Worm (Caenorhabditis elegans) whole organism, L2 larva: ENCODE measurements around the gene mbk-2.

Experiments
- F13H6.1 ChIP-seq: sonication (generic microtip); optimal IDR thresholded peaks from 2 replicates; lab custom pipeline; 2016; ENCODE audit warnings: missing genetic modification characterization, missing compliant biosample characterization
- R02D3.7 ChIP-seq: fragments of 150-350 bp; optimal IDR thresholded peaks from 2 replicates; lab custom pipeline; 2014; ENCODE audit warnings: missing biosample characterization, missing genetic modification characterization
- Y55F3AM.14 ChIP-seq: fragments of 200-800 bp; sonication (Bioruptor generic); optimal IDR thresholded peaks from 2 replicates; lab custom pipeline; 2018; ENCODE audit warnings: mild to moderate bottlenecking, missing genetic modification characterization, missing compliant biosample characterization
- ZK546.5 ChIP-seq: sonication (generic microtip); optimal IDR thresholded peaks from 2 replicates; lab custom pipeline; 2017; ENCODE audit warnings: missing biosample characterization, missing genetic modification characterization
- aly-2 ChIP-seq: fragments of 150-350 bp; optimal IDR thresholded peaks from 2 replicates; lab custom pipeline; 2014; ENCODE audit warnings: missing biosample characterization, missing genetic modification characterization
- ama-1 ChIP-seq: fragments of 150-350 bp; optimal IDR thresholded peaks from 2 replicates; lab custom pipeline; 2018; ENCODE audit warnings: inconsistent platforms
- blmp-1 ChIP-seq: sonication (generic microtip); optimal IDR thresholded peaks from 2 replicates; lab custom pipeline; 2017; ENCODE audit warnings: missing genetic modification characterization, mild to moderate bottlenecking, missing compliant biosample characterization, antibody characterized with exemption, moderate library complexity; ENCODE audit not compliant: insufficient read depth
- ceh-16 ChIP-seq: fragments of 150-350 bp; optimal IDR thresholded peaks from 2 replicates; lab custom pipeline; 2014; ENCODE audit warnings: missing biosample characterization, missing genetic modification characterization
- crh-2 ChIP-seq: sonication (generic microtip); optimal IDR thresholded peaks from 2 replicates; lab custom pipeline; 2017; ENCODE audit warnings: missing biosample characterization, missing genetic modification characterization
- egl-27 ChIP-seq: sonication (generic microtip); optimal IDR thresholded peaks from 3 replicates; lab custom pipeline; 2017; ENCODE audit warnings: missing biosample characterization, missing genetic modification reagents, missing genetic modification characterization
- elt-3 ChIP-seq: sonication (generic microtip); optimal IDR thresholded peaks from 2 replicates; lab custom pipeline; 2017; ENCODE audit warnings: missing biosample characterization, missing genetic modification characterization
- lin-11 ChIP-seq: fragments of 150-350 bp; sonication (generic microtip); optimal IDR thresholded peaks from 2 replicates; lab custom pipeline; 2014; ENCODE audit warnings: missing biosample characterization, missing genetic modification characterization, inconsistent platforms, mixed read lengths
- lin-39 ChIP-seq: fragments of 150-350 bp; optimal IDR thresholded peaks from 2 replicates; lab custom pipeline; 2014; ENCODE audit warnings: missing biosample characterization, missing genetic modification reagents, missing genetic modification characterization
- lsy-2 ChIP-seq, 2 experiments: fragments of 150-350 bp in 1 of 2; sonication (generic microtip) in 1 of 2; optimal IDR thresholded peaks; 2 replicates each; lab custom pipeline; 2014 to 2017; ENCODE audit warnings: missing biosample characterization in 2 of 2, missing genetic modification characterization in 2 of 2
- mbf-1 ChIP-seq: sonication (generic microtip); optimal IDR thresholded peaks from 2 replicates; lab custom pipeline; 2017; ENCODE audit warnings: missing biosample characterization, missing genetic modification characterization
- mdl-1 ChIP-seq, 2 experiments: fragments of 150-350 bp in 1 of 2; sonication (generic microtip) in 1 of 2; optimal IDR thresholded peaks; 2 replicates each; lab custom pipeline; 2017; ENCODE audit warnings: missing biosample characterization in 2 of 2, missing genetic modification characterization in 2 of 2
- nhr-10 ChIP-seq: sonication (generic microtip); optimal IDR thresholded peaks from 2 replicates; lab custom pipeline; 2017; ENCODE audit warnings: missing biosample characterization, missing genetic modification characterization
- nhr-129 ChIP-seq: fragments of 150-350 bp; optimal IDR thresholded peaks from 2 replicates; lab custom pipeline; 2014; ENCODE audit warnings: missing biosample characterization, missing genetic modification characterization
- nhr-21 ChIP-seq: fragments of 150-350 bp; optimal IDR thresholded peaks from 2 replicates; lab custom pipeline; 2014; ENCODE audit warnings: missing biosample characterization, missing genetic modification characterization
- nhr-23 ChIP-seq: fragments of 150-350 bp; optimal IDR thresholded peaks from 2 replicates; lab custom pipeline; 2014; ENCODE audit warnings: missing biosample characterization, missing genetic modification reagents, missing genetic modification characterization
- nhr-237 ChIP-seq: fragments of 150-350 bp; optimal IDR thresholded peaks from 2 replicates; lab custom pipeline; 2014; ENCODE audit warnings: missing biosample characterization, missing genetic modification characterization
- nhr-25 ChIP-seq: fragments of 150-350 bp; sonication (generic microtip); optimal IDR thresholded peaks from 3 replicates; lab custom pipeline; 2014; ENCODE audit warnings: missing biosample characterization, missing genetic modification characterization
- nhr-77 ChIP-seq: fragments of 150-350 bp; optimal IDR thresholded peaks from 2 replicates; lab custom pipeline; 2014; ENCODE audit warnings: missing biosample characterization, missing genetic modification characterization
- peb-1 ChIP-seq: fragments of 150-350 bp; optimal IDR thresholded peaks from 2 replicates; lab custom pipeline; 2014; ENCODE audit warnings: missing biosample characterization, missing genetic modification characterization
- sem-4 ChIP-seq: fragments of 150-350 bp; optimal IDR thresholded peaks from 2 replicates; lab custom pipeline; 2014; ENCODE audit warnings: missing biosample characterization, missing genetic modification reagents, missing genetic modification characterization
- skn-1 ChIP-seq: sonication (generic microtip); optimal IDR thresholded peaks from 2 replicates; lab custom pipeline; 2017; ENCODE audit warnings: missing biosample characterization, missing genetic modification characterization
- sma-3 ChIP-seq: sonication (generic microtip); optimal IDR thresholded peaks from 2 replicates; lab custom pipeline; 2016; ENCODE audit warnings: missing genetic modification reagents, missing genetic modification characterization, missing compliant biosample characterization
- unc-39 ChIP-seq: fragments of 150-350 bp; optimal IDR thresholded peaks from 2 replicates; lab custom pipeline; 2014; ENCODE audit warnings: missing biosample characterization, missing genetic modification characterization
- unc-55 ChIP-seq: fragments of 150-350 bp; sonication (generic microtip); optimal IDR thresholded peaks from 3 replicates; lab custom pipeline; 2014; ENCODE audit warnings: missing biosample characterization, missing genetic modification reagents, missing genetic modification characterization
- unc-62 ChIP-seq: fragments of 150-350 bp; optimal IDR thresholded peaks from 2 replicates; lab custom pipeline; 2014; ENCODE audit warnings: missing biosample characterization, missing genetic modification reagents, missing genetic modification characterization
- zag-1 ChIP-seq: fragments of 150-350 bp; optimal IDR thresholded peaks from 2 replicates; lab custom pipeline; 2014; ENCODE audit warnings: missing biosample characterization, missing genetic modification characterization
- ztf-1 ChIP-seq: fragments of 200-800 bp; sonication (Bioruptor generic); conservative IDR thresholded peaks from 2 replicates; pipeline ENCODE4 v1.3.6; 2022; ENCODE audit warnings: missing genetic modification characterization, missing compliant biosample characterization
- ztf-4 ChIP-seq: fragments of 150-350 bp; optimal IDR thresholded peaks from 2 replicates; lab custom pipeline; 2014; ENCODE audit warnings: missing biosample characterization, missing genetic modification characterization

The mbk-2 gene

DNA sequence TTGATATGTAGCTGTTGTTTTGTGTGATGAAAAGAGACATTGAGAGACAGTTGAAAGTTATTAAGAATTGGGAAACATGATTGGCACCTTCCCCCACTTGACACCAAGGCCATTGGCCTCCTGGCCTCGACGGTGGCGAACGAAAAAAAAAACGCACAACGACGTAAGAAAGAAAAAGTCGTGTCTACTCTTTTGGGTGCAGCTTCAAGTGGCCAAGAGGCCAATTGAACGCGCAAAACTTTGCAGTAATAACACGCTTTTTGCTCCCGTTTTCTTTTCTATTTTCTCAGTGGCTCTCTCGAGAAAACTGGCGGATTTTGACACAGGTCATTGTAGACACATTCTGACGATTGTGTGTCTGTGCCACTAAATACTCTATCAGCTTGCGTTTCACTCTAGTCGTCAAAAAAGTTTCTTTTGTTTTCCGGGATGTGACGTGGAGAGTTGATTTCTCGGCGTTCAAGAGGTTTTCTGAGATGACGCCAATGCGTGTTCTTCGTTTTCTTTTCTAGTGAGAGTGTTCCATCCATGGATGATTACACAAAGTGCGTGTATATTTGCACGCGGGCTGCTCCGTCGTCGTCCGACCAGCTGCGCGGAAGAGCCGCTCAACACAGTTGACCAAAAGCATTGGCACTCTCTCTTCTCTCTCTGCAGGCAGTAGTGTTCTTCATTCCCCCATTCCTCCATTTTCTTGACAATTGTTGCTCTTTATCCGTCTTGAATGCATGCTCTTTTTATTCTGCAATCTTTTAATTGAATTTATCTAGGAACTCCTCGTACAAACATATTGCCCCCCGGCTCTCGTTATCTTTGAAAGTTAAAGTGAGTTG is 21.7 kb downstream of the mbk-2 start:
- TF ChIP-seq ZK546.5 (tag; lab: Kevin White, UChicago) (no peak), egl-27 (tag; lab: Kevin White, UChicago) (no peak), unc-62 (GFP tag; lab: Kevin White, UChicago) (no peak), lin-39 (tag; lab: Kevin White, UChicago) (no peak), nhr-25 (tag; lab: Kevin White, UChicago) (peak; percentile 8), sma-3 (GFP tag; lab: Kevin White, UChicago) (no peak), skn-1 (tag; lab: Kevin White, UChicago) (no peak), Y55F3AM.14 (GFP tag; lab: Kevin White, UChicago) (no peak), nhr-77 (tag; lab: Kevin White, UChicago) (no peak), zag-1 (tag; lab: Kevin White, UChicago) (no peak), crh-2 (tag; lab: Kevin White, UChicago) (no peak), sem-4 (tag; lab: Kevin White, UChicago) (no peak), ztf-4 (tag; lab: Kevin White, UChicago) (peak; percentile 5), nhr-129 (tag; lab: Kevin White, UChicago) (no peak)

DNA sequence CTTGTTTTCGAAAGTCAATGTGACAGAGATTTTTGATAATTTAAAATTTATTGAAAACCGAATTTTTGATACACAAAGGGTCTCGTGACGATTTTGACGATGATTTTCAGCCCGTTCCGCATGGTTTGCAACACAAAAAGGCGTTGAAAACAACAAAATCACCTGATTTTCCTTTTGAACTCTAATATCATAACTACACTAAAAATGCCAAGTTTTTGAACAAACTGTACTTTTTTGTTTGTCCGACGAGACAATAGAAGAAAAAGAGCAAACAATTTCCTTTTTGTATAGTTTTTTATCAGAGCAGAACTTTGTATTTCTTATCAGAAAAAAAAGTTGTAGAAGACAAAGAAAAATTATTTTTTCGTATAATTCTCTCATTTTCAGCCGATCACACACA is 23.2 kb downstream of the mbk-2 start:
- TF ChIP-seq nhr-129 (tag; lab: Kevin White, UChicago) (peak; percentile 19), sem-4 (tag; lab: Kevin White, UChicago) (no peak)
- TF ChIP-seq, all 48 proteins: peak for 1

DNA sequence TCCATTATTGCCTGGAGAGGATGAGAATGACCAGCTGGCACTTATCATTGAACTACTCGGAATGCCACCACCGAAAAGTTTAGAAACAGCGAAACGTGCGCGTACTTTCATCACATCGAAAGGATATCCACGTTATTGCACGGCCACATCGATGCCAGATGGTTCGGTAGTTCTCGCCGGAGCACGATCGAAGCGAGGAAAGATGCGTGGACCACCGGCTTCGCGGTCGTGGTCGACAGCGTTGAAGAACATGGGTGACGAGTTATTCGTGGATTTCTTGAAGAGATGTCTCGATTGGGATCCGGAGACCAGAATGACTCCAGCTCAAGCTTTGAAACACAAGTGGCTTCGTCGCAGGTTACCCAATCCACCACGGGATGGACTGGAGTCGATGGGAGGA is 24.6 kb downstream of the mbk-2 start:
- TF ChIP-seq nhr-77 (tag; lab: Kevin White, UChicago) (no peak), blmp-1 (tag; lab: Kevin White, UChicago) (no peak), unc-55 (GFP tag; lab: Kevin White, UChicago) (no peak), unc-62 (GFP tag; lab: Kevin White, UChicago) (no peak), unc-39 (tag; lab: Kevin White, UChicago) (no peak), nhr-21 (tag; lab: Kevin White, UChicago) (no peak), sem-4 (tag; lab: Kevin White, UChicago) (no peak), ztf-1 (GFP tag; lab: Robert Waterston, UW) (no peak), nhr-10 (tag; lab: Kevin White, UChicago) (no peak), ceh-16 (tag; lab: Kevin White, UChicago) (no peak), ama-1 (no peak), aly-2 (tag; lab: Kevin White, UChicago) (no peak), Y55F3AM.14 (GFP tag; lab: Kevin White, UChicago) (no peak), nhr-237 (tag; lab: Kevin White, UChicago) (no peak), egl-27 (tag; lab: Kevin White, UChicago) (no peak)

DNA sequence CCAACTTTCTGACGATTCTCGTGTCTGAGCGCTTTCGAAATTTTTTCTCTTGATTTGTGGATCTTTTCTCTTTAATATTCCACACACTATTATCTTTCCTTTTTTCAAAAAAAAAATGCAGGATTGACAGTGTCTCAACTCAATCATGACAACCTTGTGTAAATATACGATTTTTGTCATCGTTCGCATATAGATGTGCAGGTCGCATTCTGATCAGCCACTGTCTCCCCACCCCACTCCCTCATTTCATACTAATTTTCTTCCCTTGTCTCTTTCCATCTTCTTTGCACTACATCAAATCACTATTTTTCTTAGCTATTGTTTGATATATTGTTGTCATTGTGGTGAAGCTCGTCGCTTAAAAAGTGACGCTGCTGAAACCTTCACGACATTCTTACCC is 26.3 kb downstream of the mbk-2 start:
- no peak for TF ChIP-seq nhr-23 (tag; lab: Kevin White, UChicago)
- peak; percentile 18 for TF ChIP-seq nhr-25 (tag; lab: Kevin White, UChicago)

DNA sequence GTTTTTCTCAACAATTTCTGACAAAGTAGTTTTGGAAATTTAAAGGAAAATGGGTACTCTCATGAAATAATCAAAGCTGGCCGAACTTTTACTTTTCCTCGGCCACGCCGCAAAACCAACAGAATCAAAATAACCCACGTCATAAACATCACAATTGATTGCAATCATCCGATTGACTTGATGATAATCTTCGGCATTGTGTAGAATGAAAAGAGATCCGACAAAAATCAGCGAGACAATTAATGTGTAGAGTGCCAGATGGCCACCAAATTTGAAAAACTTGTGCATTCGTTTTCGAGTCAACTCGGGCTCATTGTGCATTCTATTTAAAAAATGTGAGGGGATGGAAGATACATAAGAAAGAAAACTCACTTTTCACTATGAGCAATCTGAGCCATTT is 27.9 kb downstream of the mbk-2 start:
- TF ChIP-seq lsy-2 (tag; optimal IDR thresholded peaks at IDR 0.05; lab: Kevin White, UChicago) (no peak), ZK546.5 (tag; lab: Kevin White, UChicago) (no peak), crh-2 (tag; lab: Kevin White, UChicago) (no peak), nhr-23 (tag; lab: Kevin White, UChicago) (no peak), lin-11 (tag; lab: Kevin White, UChicago) (no peak), elt-3 (no peak)

DNA sequence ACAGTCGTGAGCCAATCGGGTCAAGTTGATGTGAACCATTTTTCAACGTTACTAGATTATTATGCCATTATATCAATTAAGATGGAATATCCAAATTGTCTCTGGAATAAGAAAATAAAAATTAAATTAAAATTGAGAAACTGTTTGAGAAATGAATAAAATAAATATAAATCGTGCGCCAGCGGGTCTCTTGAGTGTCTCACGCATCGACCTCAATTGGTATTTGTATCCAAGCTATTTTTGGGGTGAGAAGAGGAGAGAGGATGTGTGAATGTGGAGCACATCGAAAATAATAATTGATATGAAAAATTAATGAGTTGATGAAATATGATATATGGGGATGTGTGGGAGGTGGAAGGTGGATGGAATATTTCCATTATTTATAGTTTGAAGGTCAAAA is 29.9 kb downstream of the mbk-2 start, which contains the start of gene F49E11.2:
Gene F49E11.2 (minus strand): TSS at position 101 of the 400 bp plus-strand sequence.
- TF ChIP-seq nhr-77 (tag; lab: Kevin White, UChicago), result no peak
- no peak for TF ChIP-seq R02D3.7 (tag; lab: Kevin White, UChicago)
- no peak for TF ChIP-seq F13H6.1 (tag; lab: Kevin White, UChicago)
- no peak for TF ChIP-seq zag-1 (tag; lab: Kevin White, UChicago)
- TF ChIP-seq mbf-1, result no peak
- TF ChIP-seq ztf-4 (tag; lab: Kevin White, UChicago), result no peak
- TF ChIP-seq ceh-16 (tag; lab: Kevin White, UChicago), result no peak
- TF ChIP-seq mdl-1 (tag; optimal IDR thresholded peaks at IDR 0.05; lab: Kevin White, UChicago), result no peak
- TF ChIP-seq peb-1, result no peak
- TF ChIP-seq nhr-237 (tag; lab: Kevin White, UChicago), result no peak
